Worm (Caenorhabditis elegans): Measurements from ENCODE around the gene lgc-31.

The lgc-31 gene

ce11 chrV:15484537-15484936, 37.3 kb downstream of the lgc-31 start, which contains the start of gene C06B8.3:
C06B8.3 (minus strand) TSS chrV:15484637.
- TF ChIP-seq cog-1 (tag; optimal IDR thresholded peaks at IDR 0.05) (no peak), flt-1 (GFP tag; IDR thresholded peaks at IDR 0.05) (no peak), ztf-23 (GFP tag; IDR thresholded peaks at IDR 0.05) (no peak), med-1 (GFP tag; optimal IDR thresholded peaks at IDR 0.05; ENCODE audit: insufficient read depth) (no peak), ref-1 (GFP tag; conservative IDR thresholded peaks at IDR 0.05) (no peak), T22C8.4 (GFP tag; IDR thresholded peaks at IDR 0.05) (no peak), tab-1 (GFP tag; IDR thresholded peaks at IDR 0.05) (no peak), ztf-29 (GFP tag; IDR thresholded peaks at IDR 0.05) (no peak), klf-2 (GFP tag; conservative IDR thresholded peaks at IDR 0.05) (no peak)

- TF ChIP-seq flt-1 (GFP tag; IDR thresholded peaks at IDR 0.05) (no peak), cog-1 (tag; optimal IDR thresholded peaks at IDR 0.05) (no peak), ztf-23 (GFP tag; IDR thresholded peaks at IDR 0.05) (no peak), klf-2 (GFP tag; conservative IDR thresholded peaks at IDR 0.05) (no peak)
Measured at ce11 chrV:15483563-15483962, 38.3 kb downstream of the lgc-31 start.

ce11 chrV:15481374-15481773, 40.4 kb downstream of the lgc-31 start, which contains the start of gene nhr-150:
nhr-150 (minus strand) TSS chrV:15481465.
- TF ChIP-seq cog-1 (tag; optimal IDR thresholded peaks at IDR 0.05): no peak
- no peak for TF ChIP-seq ref-1 (GFP tag; conservative IDR thresholded peaks at IDR 0.05)
- no peak for TF ChIP-seq ztf-23 (GFP tag; IDR thresholded peaks at IDR 0.05)
- TF ChIP-seq tab-1 (GFP tag; IDR thresholded peaks at IDR 0.05): no peak
- TF ChIP-seq med-1 (GFP tag; optimal IDR thresholded peaks at IDR 0.05; ENCODE audit: insufficient read depth): no peak
- no peak for TF ChIP-seq klf-2 (GFP tag; conservative IDR thresholded peaks at IDR 0.05)
- no peak for TF ChIP-seq flt-1 (GFP tag; IDR thresholded peaks at IDR 0.05)
- TF ChIP-seq T22C8.4 (GFP tag; IDR thresholded peaks at IDR 0.05): no peak
- TF ChIP-seq ztf-29 (GFP tag; IDR thresholded peaks at IDR 0.05): no peak

ce11 chrV:15480505-15481075, 41.2 kb downstream of the lgc-31 start:
- TF ChIP-seq klf-2 (GFP tag; conservative IDR thresholded peaks at IDR 0.05): no peak
- no peak for TF ChIP-seq ref-1 (GFP tag; conservative IDR thresholded peaks at IDR 0.05)
- TF ChIP-seq ztf-23 (GFP tag; IDR thresholded peaks at IDR 0.05): no peak
- TF ChIP-seq flt-1 (GFP tag; IDR thresholded peaks at IDR 0.05): no peak
- no peak for TF ChIP-seq cog-1 (tag; optimal IDR thresholded peaks at IDR 0.05)

ce11 chrV:15479825-15480224, 42.0 kb downstream of the lgc-31 start:
- no peak for TF ChIP-seq klf-2 (GFP tag; conservative IDR thresholded peaks at IDR 0.05)
- TF ChIP-seq flt-1 (GFP tag; IDR thresholded peaks at IDR 0.05): 0 out of 2 replicates have a peak, but pooled peaks have one; percentile 28

DNA sequence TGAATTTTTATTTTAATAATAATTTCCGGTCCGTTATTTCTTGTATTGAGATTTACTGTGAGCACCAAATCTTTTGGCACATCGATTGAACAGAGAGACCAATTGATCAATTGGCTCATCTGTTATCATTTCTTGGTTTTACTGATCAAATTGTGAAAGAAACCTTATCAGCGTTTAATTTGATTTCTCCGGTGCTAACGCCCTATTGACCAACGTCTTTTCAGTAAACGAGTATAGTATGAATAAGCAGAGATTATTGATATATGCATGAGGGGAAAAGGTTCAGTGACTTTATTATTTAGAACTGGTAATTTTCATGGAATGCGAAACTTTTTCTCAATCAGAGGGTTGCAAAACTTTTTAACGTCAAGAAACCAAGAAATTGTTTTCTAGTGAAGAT, 42.7 kb downstream of the lgc-31 start:
- TF ChIP-seq ztf-23 (GFP tag; IDR thresholded peaks at IDR 0.05) (no peak), med-1 (GFP tag; optimal IDR thresholded peaks at IDR 0.05; ENCODE audit: insufficient read depth) (no peak), flt-1 (GFP tag; IDR thresholded peaks at IDR 0.05) (no peak), ztf-29 (GFP tag; IDR thresholded peaks at IDR 0.05) (no peak), tab-1 (GFP tag; IDR thresholded peaks at IDR 0.05) (no peak), klf-2 (GFP tag; conservative IDR thresholded peaks at IDR 0.05) (no peak), T22C8.4 (GFP tag; IDR thresholded peaks at IDR 0.05) (no peak), cog-1 (tag; optimal IDR thresholded peaks at IDR 0.05) (no peak), ref-1 (GFP tag; conservative IDR thresholded peaks at IDR 0.05) (no peak)

- TF ChIP-seq flt-1 (GFP tag; IDR thresholded peaks at IDR 0.05) (no peak), T22C8.4 (GFP tag; IDR thresholded peaks at IDR 0.05) (no peak), tab-1 (GFP tag; IDR thresholded peaks at IDR 0.05) (no peak)
Measured at ce11 chrV:15478597-15478996, 43.2 kb downstream of the lgc-31 start, which contains the start of gene C06B8.2. C06B8.2 (minus strand) TSS chrV:15478749.

ce11 chrV:15471029-15471428, 50.8 kb downstream of the lgc-31 start, which contains the start of gene dpf-1:
dpf-1 (plus strand) TSS chrV:15471329.
- TF ChIP-seq T22C8.4 (GFP tag; IDR thresholded peaks at IDR 0.05): no peak
- no peak for TF ChIP-seq ref-1 (GFP tag; conservative IDR thresholded peaks at IDR 0.05)
- no peak for TF ChIP-seq cog-1 (tag; optimal IDR thresholded peaks at IDR 0.05)
- no peak for TF ChIP-seq ztf-23 (GFP tag; IDR thresholded peaks at IDR 0.05)
- no peak for TF ChIP-seq klf-2 (GFP tag; conservative IDR thresholded peaks at IDR 0.05)
- TF ChIP-seq tab-1 (GFP tag; IDR thresholded peaks at IDR 0.05): no peak
- TF ChIP-seq ztf-29 (GFP tag; IDR thresholded peaks at IDR 0.05): no peak
- no peak for TF ChIP-seq flt-1 (GFP tag; IDR thresholded peaks at IDR 0.05)
- no peak for TF ChIP-seq med-1 (GFP tag; optimal IDR thresholded peaks at IDR 0.05; ENCODE audit: insufficient read depth)

DNA sequence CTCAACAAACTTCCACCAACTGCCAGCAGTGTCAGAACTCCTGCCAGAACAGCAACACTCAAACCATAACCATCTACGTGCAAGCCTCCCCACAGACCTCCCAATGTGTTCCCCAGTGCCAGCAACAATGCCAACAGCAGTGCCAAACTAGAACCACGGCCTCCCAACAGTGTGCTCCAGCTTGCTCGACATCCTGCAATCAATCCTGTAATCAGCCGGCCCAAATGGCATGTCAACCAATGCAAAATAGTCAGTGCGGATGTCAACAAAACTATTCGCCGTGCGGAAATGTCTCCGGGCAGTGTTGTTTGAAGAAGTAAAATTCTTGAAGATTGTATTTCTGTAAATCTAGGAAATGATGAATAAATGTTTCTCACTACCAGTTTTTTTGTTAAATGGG, 55.1 kb downstream of the lgc-31 start:
- no peak for TF ChIP-seq cog-1 (tag; optimal IDR thresholded peaks at IDR 0.05)
- TF ChIP-seq T22C8.4 (GFP tag; IDR thresholded peaks at IDR 0.05): no peak
- no peak for TF ChIP-seq klf-2 (GFP tag; conservative IDR thresholded peaks at IDR 0.05)
- TF ChIP-seq flt-1 (GFP tag; IDR thresholded peaks at IDR 0.05): no peak
- TF ChIP-seq ztf-29 (GFP tag; IDR thresholded peaks at IDR 0.05): no peak
- no peak for TF ChIP-seq ref-1 (GFP tag; conservative IDR thresholded peaks at IDR 0.05)
- no peak for TF ChIP-seq ztf-23 (GFP tag; IDR thresholded peaks at IDR 0.05)
- TF ChIP-seq tab-1 (GFP tag; IDR thresholded peaks at IDR 0.05): no peak
- no peak for TF ChIP-seq med-1 (GFP tag; optimal IDR thresholded peaks at IDR 0.05; ENCODE audit: insufficient read depth)

DNA sequence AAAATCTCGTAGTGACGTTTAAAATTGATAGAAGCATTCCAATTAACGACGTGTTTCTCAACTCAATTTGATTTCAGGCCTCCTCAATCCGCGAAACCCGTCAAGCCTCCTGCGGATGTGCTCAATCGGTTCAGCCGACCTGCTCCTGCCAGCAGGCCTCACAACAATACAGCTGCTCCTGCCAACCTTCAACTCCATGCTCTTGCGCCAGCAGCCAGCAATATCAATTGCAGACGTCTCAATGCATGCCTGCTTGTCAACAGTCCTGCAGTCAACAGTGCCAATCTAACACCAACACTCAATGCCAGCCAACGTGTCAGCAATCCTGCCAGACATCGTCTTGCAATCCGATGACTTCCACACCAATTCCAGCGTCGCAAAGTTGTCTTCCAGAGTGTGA, 55.8 kb downstream of the lgc-31 start:
- TF ChIP-seq T22C8.4 (GFP tag; IDR thresholded peaks at IDR 0.05) (no peak), cog-1 (tag; optimal IDR thresholded peaks at IDR 0.05) (no peak), tab-1 (GFP tag; IDR thresholded peaks at IDR 0.05) (no peak), med-1 (GFP tag; optimal IDR thresholded peaks at IDR 0.05; ENCODE audit: insufficient read depth) (no peak), klf-2 (GFP tag; conservative IDR thresholded peaks at IDR 0.05) (no peak), flt-1 (GFP tag; IDR thresholded peaks at IDR 0.05) (no peak), ztf-29 (GFP tag; IDR thresholded peaks at IDR 0.05) (no peak), ref-1 (GFP tag; conservative IDR thresholded peaks at IDR 0.05) (no peak)

Data from whole organism, midembryonic.